Worm (Caenorhabditis elegans): ENCODE measurements around the gene H14E04.2.

H14E04.2 gene

ce11 chrIII:2432925-2433324, 56.9 kb downstream of the H14E04.2 start:
- TF ChIP-seq lin-38 (GFP tag; IDR thresholded peaks at IDR 0.05) = no peak
- TF ChIP-seq nhr-28 (tag; optimal IDR thresholded peaks at IDR 0.05) = peak; percentile 9
- peak; percentile 14 for TF ChIP-seq duxl-1 (tag; optimal IDR thresholded peaks at IDR 0.05; ENCODE audit: poor library complexity)
